Fruit fly (Drosophila melanogaster) whole organism, embryonic: ENCODE measurements around the gene kibra.

Experiments used
- Aef1 ChIP-seq: fragments of 200-800 bp; sonication (Bioruptor generic); IDR thresholded peaks from 3 replicates; pipeline ENCODE4 v1.3.6; 2022; ENCODE audit warnings: missing biosample characterization, missing genetic modification characterization
- Awh ChIP-seq: fragments of 200-800 bp; sonication (Bioruptor generic); IDR thresholded peaks from 2 replicates; pipeline ENCODE4, ENCODE4 v1.3.6; 2022; ENCODE audit warnings: missing biosample characterization, missing genetic modification characterization
- B-H2 ChIP-seq: fragments of 200-800 bp; sonication (Bioruptor generic); optimal IDR thresholded peaks from 2 replicates; lab custom pipeline; 2018; ENCODE audit warnings: missing biosample characterization, mild to moderate bottlenecking, missing genetic modification characterization
- Blimp-1 ChIP-seq: fragments of 200-800 bp; sonication (Bioruptor generic); optimal IDR thresholded peaks from 3 replicates; lab custom pipeline; 2018; ENCODE audit warnings: missing biosample characterization, missing genetic modification characterization, mild to moderate bottlenecking, moderate library complexity, missing genetic modification reagents
- CG10321 ChIP-seq: fragments of 200-800 bp; sonication (Bioruptor generic); IDR thresholded peaks from 2 replicates; pipeline ENCODE4 v1.3.6; 2022; ENCODE audit warnings: missing biosample characterization, missing genetic modification characterization
- CG10543 ChIP-seq: fragments of 200-800 bp; sonication (Bioruptor generic); optimal IDR thresholded peaks from 3 replicates; lab custom pipeline; 2017; ENCODE audit warnings: missing biosample characterization, mild to moderate bottlenecking, missing genetic modification characterization, moderate library complexity
- CG10979 ChIP-seq: fragments of 200-800 bp; sonication (Bioruptor generic); optimal IDR thresholded peaks from 2 replicates; lab custom pipeline; 2018; ENCODE audit warnings: missing biosample characterization, mild to moderate bottlenecking, missing genetic modification characterization, moderate library complexity
- CG11456 ChIP-seq: fragments of 200-800 bp; sonication (Bioruptor generic); IDR thresholded peaks from 3 replicates; pipeline ENCODE4 v1.3.6; 2022; ENCODE audit warnings: missing biosample characterization, missing genetic modification characterization
- CG11696 ChIP-seq: fragments of 200-800 bp; sonication (Bioruptor generic); IDR thresholded peaks from 2 replicates; pipeline ENCODE4 v1.3.6; 2022; ENCODE audit warnings: missing biosample characterization, missing genetic modification characterization
- CG12391 ChIP-seq: fragments of 200-800 bp; sonication (Bioruptor generic); optimal IDR thresholded peaks from 3 replicates; lab custom pipeline; 2018; ENCODE audit warnings: missing biosample characterization, mild to moderate bottlenecking, missing genetic modification characterization, moderate library complexity
- CG12769 ChIP-seq: fragments of 200-800 bp; sonication (Bioruptor generic); optimal IDR thresholded peaks from 2 replicates; lab custom pipeline; 2019; ENCODE audit warnings: missing biosample characterization, mild to moderate bottlenecking, missing genetic modification characterization, moderate library complexity
- CG13424 ChIP-seq: fragments of 200-800 bp; sonication (Bioruptor generic); optimal IDR thresholded peaks from 2 replicates; lab custom pipeline; 2019; ENCODE audit warnings: missing biosample characterization, mild to moderate bottlenecking, missing genetic modification characterization, moderate library complexity
- CG13624 ChIP-seq: fragments of 200-800 bp; sonication (Bioruptor generic); optimal IDR thresholded peaks from 2 replicates; lab custom pipeline; 2016; ENCODE audit warnings: missing biosample characterization, missing genetic modification characterization
- CG2678 ChIP-seq: fragments of 200-800 bp; sonication (Bioruptor generic); optimal IDR thresholded peaks from 3 replicates; lab custom pipeline; 2019; ENCODE audit warnings: missing biosample characterization, mild to moderate bottlenecking, missing genetic modification characterization, moderate library complexity
- CG32532 ChIP-seq: fragments of 200-800 bp; sonication (Bioruptor generic); IDR thresholded peaks from 2 replicates; pipeline ENCODE4 v1.3.6; 2022; ENCODE audit warnings: missing biosample characterization, missing genetic modification characterization
- CG34224 ChIP-seq: fragments of 200-800 bp; sonication (Bioruptor generic); IDR thresholded peaks from 3 replicates; pipeline ENCODE4 v1.3.6; 2022; ENCODE audit warnings: missing biosample characterization, missing genetic modification characterization; ENCODE audit not compliant: partially characterized antibody
- CG34422 ChIP-seq: fragments of 200-800 bp; sonication (Bioruptor generic); IDR thresholded peaks from 3 replicates; pipeline ENCODE4 v1.3.6; 2022; ENCODE audit warnings: missing biosample characterization, missing genetic modification characterization
- CG4328 ChIP-seq: fragments of 200-800 bp; sonication (Bioruptor generic); optimal IDR thresholded peaks from 3 replicates; lab custom pipeline; 2017; ENCODE audit warnings: missing biosample characterization, missing genetic modification reagents, missing genetic modification characterization
- CG4360 ChIP-seq: fragments of 200-800 bp; sonication (Bioruptor generic); IDR thresholded peaks from 2 replicates; pipeline ENCODE4 v1.3.6; 2022; ENCODE audit warnings: missing biosample characterization, missing genetic modification characterization
- CG7556 ChIP-seq: fragments of 200-800 bp; sonication (Bioruptor generic); optimal IDR thresholded peaks from 2 replicates; lab custom pipeline; 2017; ENCODE audit warnings: missing biosample characterization, mild to moderate bottlenecking, missing genetic modification characterization
- CG9817 ChIP-seq: fragments of 200-800 bp; sonication (Bioruptor generic); optimal IDR thresholded peaks from 2 replicates; lab custom pipeline; 2018; ENCODE audit warnings: missing biosample characterization, mild to moderate bottlenecking, missing genetic modification characterization, moderate library complexity
- CHES-1-like ChIP-seq: fragments of 200-800 bp; sonication (Bioruptor generic); optimal IDR thresholded peaks from 2 replicates; lab custom pipeline; 2016; ENCODE audit warnings: missing biosample characterization, missing genetic modification characterization
- D19A ChIP-seq: fragments of 200-800 bp; optimal IDR thresholded peaks from 3 replicates; lab custom pipeline; 2019; ENCODE audit warnings: missing biosample characterization, mild to moderate bottlenecking, missing genetic modification characterization, moderate library complexity
- Dip3 ChIP-seq: fragments of 200-800 bp; sonication (Bioruptor generic); optimal IDR thresholded peaks from 3 replicates; lab custom pipeline; 2016; ENCODE audit warnings: missing biosample characterization, missing genetic modification characterization
- Drgx ChIP-seq: fragments of 200-800 bp; sonication (Bioruptor generic); IDR thresholded peaks from 2 replicates; pipeline ENCODE4 v1.3.6; 2022; ENCODE audit warnings: missing biosample characterization, missing genetic modification characterization
- Hsf ChIP-seq: fragments of 200-800 bp; sonication (Bioruptor generic); optimal IDR thresholded peaks from 3 replicates; lab custom pipeline; 2016; ENCODE audit warnings: missing biosample characterization, missing genetic modification characterization
- NC2α ChIP-seq: fragments of 200-800 bp; sonication (Bioruptor generic); optimal IDR thresholded peaks from 2 replicates; lab custom pipeline; 2016; ENCODE audit warnings: missing biosample characterization, missing genetic modification characterization
- Nf-YB ChIP-seq: fragments of 200-800 bp; sonication (Bioruptor generic); optimal IDR thresholded peaks from 3 replicates; lab custom pipeline; 2019; ENCODE audit warnings: missing biosample characterization, mild to moderate bottlenecking, missing genetic modification characterization, moderate library complexity
- Nf-YC ChIP-seq: fragments of 200-800 bp; optimal IDR thresholded peaks from 3 replicates; lab custom pipeline; 2019; ENCODE audit warnings: missing biosample characterization, mild to moderate bottlenecking, missing genetic modification characterization, moderate library complexity
- NfI ChIP-seq: fragments of 200-800 bp; sonication (Bioruptor generic); optimal IDR thresholded peaks from 3 replicates; lab custom pipeline; 2018; ENCODE audit warnings: missing biosample characterization, mild to moderate bottlenecking, missing genetic modification characterization, moderate library complexity
- Pdp1 ChIP-seq, 2 experiments: fragments of 200-800 bp; sonication (Bioruptor generic); optimal IDR thresholded peaks; 3 replicates each; lab custom pipeline; 2016; ENCODE audit warnings: missing biosample characterization in 2 of 2, missing genetic modification characterization in 2 of 2, mild to moderate bottlenecking in 1 of 2, moderate library complexity in 1 of 2
- Trl ChIP-seq, 3 experiments: fragments of >200 bp in 2 of 3; fragments of 200-800 bp in 1 of 3; sonication (Bioruptor generic) in 1 of 3; optimal IDR thresholded peaks; 2 replicates in 1 of 3; 3 replicates in 2 of 3; lab custom pipeline; 2016 to 2017; ENCODE audit warnings: missing biosample characterization in 1 of 3, missing genetic modification characterization in 1 of 3
- bigmax ChIP-seq: fragments of 200-800 bp; sonication (Bioruptor generic); optimal IDR thresholded peaks from 2 replicates; lab custom pipeline; 2018; ENCODE audit warnings: missing biosample characterization, mild to moderate bottlenecking, missing genetic modification characterization
- danr ChIP-seq: fragments of 200-800 bp; sonication (Bioruptor generic); IDR thresholded peaks from 2 replicates; pipeline ENCODE4 v1.3.6; 2022; ENCODE audit warnings: missing biosample characterization, missing genetic modification characterization
- gcm ChIP-seq: fragments of 200-800 bp; sonication (Bioruptor generic); optimal IDR thresholded peaks from 2 replicates; lab custom pipeline; 2019; ENCODE audit warnings: missing biosample characterization, mild to moderate bottlenecking, missing genetic modification characterization, moderate library complexity
- grau ChIP-seq: fragments of 200-800 bp; optimal IDR thresholded peaks from 3 replicates; lab custom pipeline; 2019; ENCODE audit warnings: missing biosample characterization, mild to moderate bottlenecking, missing genetic modification characterization, moderate library complexity
- gro ChIP-seq: fragments of 200-800 bp; sonication (Bioruptor generic); optimal IDR thresholded peaks from 2 replicates; lab custom pipeline; 2016; ENCODE audit warnings: missing biosample characterization, missing genetic modification characterization
- hb ChIP-seq: fragments of 200-800 bp; sonication (Bioruptor generic); IDR thresholded peaks from 3 replicates; pipeline ENCODE4 v1.3.6; 2022; ENCODE audit warnings: missing biosample characterization, missing genetic modification characterization; ENCODE audit not compliant: partially characterized antibody
- ind ChIP-seq: fragments of 200-800 bp; sonication (Bioruptor generic); optimal IDR thresholded peaks from 3 replicates; lab custom pipeline; 2016; ENCODE audit warnings: missing biosample characterization, missing genetic modification characterization
- lab ChIP-seq: fragments of 200-800 bp; sonication (Bioruptor generic); optimal IDR thresholded peaks from 3 replicates; lab custom pipeline; 2017; ENCODE audit warnings: missing biosample characterization, missing genetic modification characterization, mild to moderate bottlenecking, moderate library complexity, missing genetic modification reagents
- luna ChIP-seq: fragments of 200-800 bp; sonication (Bioruptor generic); optimal IDR thresholded peaks from 2 replicates; lab custom pipeline; 2016; ENCODE audit warnings: missing biosample characterization, missing genetic modification characterization
- mld ChIP-seq: fragments of 200-800 bp; sonication (Bioruptor generic); IDR thresholded peaks from 3 replicates; pipeline ENCODE4 v1.3.6; 2022; ENCODE audit warnings: missing biosample characterization, missing genetic modification characterization; ENCODE audit not compliant: partially characterized antibody
- pnt ChIP-seq: fragments of 200-800 bp; sonication (Bioruptor generic); optimal IDR thresholded peaks from 3 replicates; lab custom pipeline; 2016; ENCODE audit warnings: missing biosample characterization, missing genetic modification characterization
- row ChIP-seq: fragments of 200-800 bp; sonication (Bioruptor generic); IDR thresholded peaks from 3 replicates; pipeline ENCODE4 v1.3.6; 2022; ENCODE audit warnings: missing biosample characterization, missing genetic modification characterization
- seq ChIP-seq: fragments of 200-800 bp; sonication (Bioruptor generic); IDR thresholded peaks from 2 replicates; pipeline ENCODE4 v1.3.6; 2022; ENCODE audit warnings: missing biosample characterization, missing genetic modification characterization
- tio ChIP-seq: fragments of 200-800 bp; sonication (Bioruptor generic); optimal IDR thresholded peaks from 2 replicates; lab custom pipeline; 2017; ENCODE audit warnings: missing biosample characterization, missing genetic modification characterization, inconsistent platforms
- tx ChIP-seq: fragments of 200-800 bp; sonication (Bioruptor generic); optimal IDR thresholded peaks from 2 replicates; lab custom pipeline; 2016; ENCODE audit warnings: missing biosample characterization, missing genetic modification characterization
- zen ChIP-seq: fragments of 200-800 bp; sonication (Bioruptor generic); optimal IDR thresholded peaks from 3 replicates; lab custom pipeline; 2018; ENCODE audit warnings: missing biosample characterization, mild to moderate bottlenecking, missing genetic modification characterization, moderate library complexity
- zf30C ChIP-seq: fragments of 200-800 bp; sonication (Bioruptor generic); optimal IDR thresholded peaks from 3 replicates; lab custom pipeline; 2018; ENCODE audit warnings: missing biosample characterization, mild to moderate bottlenecking, missing genetic modification characterization

kibra gene

dm6 chr3R:14754806-14755488 lies 30.9 kb upstream of the kibra start (continued):
- TF ChIP-seq CG2678 (tag; lab: Kevin White, UChicago) (peak; percentile 68), CG11696 (GFP tag; lab: Robert Waterston, UW) (0 out of 2 replicates have a peak, but pooled peaks have one; percentile 11), CG9817 (tag; lab: Kevin White, UChicago) (peak; percentile 0), row (GFP tag; lab: Robert Waterston, UW) (peak; percentile 70), Blimp-1 (GFP tag; lab: Kevin White, UChicago) (peak; percentile 42), D19A (tag; lab: Kevin White, UChicago) (peak; percentile 20), CG13424 (tag; lab: Kevin White, UChicago) (no peak), Drgx (GFP tag; lab: Robert Waterston, UW) (peak; percentile 63), hb (GFP tag; lab: Robert Waterston, UW) (0 out of 3 replicates have a peak, but pooled peaks have one; percentile 21), luna (no peak), CG13624 (GFP tag; lab: Kevin White, UChicago) (no peak), Aef1 (GFP tag; lab: Robert Waterston, UW) (peak; percentile 55; the same call in 2 of the 3 replicates), Nf-YC (tag; lab: Kevin White, UChicago) (no peak), danr (GFP tag; lab: Robert Waterston, UW) (no peak), NfI (no peak), CG7556 (GFP tag; lab: Kevin White, UChicago) (peak; percentile 29), gro (GFP tag; lab: Kevin White, UChicago) (no peak), gcm (no peak), Nf-YB (GFP tag; lab: Kevin White, UChicago) (no peak), tio (GFP tag; lab: Kevin White, UChicago) (peak; percentile 10), CG12769 (tag; lab: Kevin White, UChicago) (peak; percentile 17), Dip3 (no peak), CG10979 (tag; lab: Kevin White, UChicago) (peak; percentile 25), ind (GFP tag; lab: Kevin White, UChicago) (peak; percentile 54), CG34224 (GFP tag; lab: Robert Waterston, UW) (no peak), CG4328 (GFP tag; lab: Kevin White, UChicago) (no peak), CG11456 (no peak; the same call in 1 of the 3 replicates), seq (no peak), Hsf (GFP tag; lab: Kevin White, UChicago) (no peak), grau (peak; percentile 39), mld (GFP tag; lab: Robert Waterston, UW) (no peak), CHES-1-like (GFP tag; lab: Kevin White, UChicago) (no peak), CG4360 (GFP tag; lab: Robert Waterston, UW) (no peak), lab (peak; percentile 56), Trl (optimal IDR thresholded peaks at IDR 0.05; lab: Kevin White, UChicago) (no peak), Trl (GFP tag; optimal IDR thresholded peaks at IDR 0.05; lab: Kevin White, UChicago) (no peak), Pdp1 (GFP tag; optimal IDR thresholded peaks at IDR 0.05; lab: Kevin White, UChicago) (peak; percentile 3 to 22), CG32532 (GFP tag; lab: Robert Waterston, UW) (peak; percentile 57; the same call in 1 of the 2 replicates), CG10543 (GFP tag; lab: Kevin White, UChicago) (no peak), NC2α (GFP tag; lab: Kevin White, UChicago) (no peak), CG34422 (GFP tag; lab: Robert Waterston, UW) (no peak), zen (tag; lab: Kevin White, UChicago) (no peak), tx (GFP tag; lab: Kevin White, UChicago) (no peak), zf30C (GFP tag; lab: Kevin White, UChicago) (no peak), Awh (GFP tag; lab: Robert Waterston, UW) (no peak), B-H2 (no peak), pnt (GFP tag; lab: Kevin White, UChicago) (no peak), bigmax (GFP tag; lab: Kevin White, UChicago) (no peak), CG12391 (peak; percentile 14), CG10321 (GFP tag; lab: Robert Waterston, UW) (no peak)
